Worm (Caenorhabditis elegans) whole organism, L1 larva: ENCODE measurements around the gene K09D9.14.

Source experiments
- elt-3 ChIP-seq, 6 experiments: fragments of 150-350 bp in 1 of 6; sonication (generic microtip); optimal IDR thresholded peaks; 2 replicates each; lab custom pipeline; 2017 to 2018; ENCODE audit warnings: missing biosample characterization in 6 of 6, missing genetic modification characterization in 6 of 6, inconsistent platforms in 1 of 6
- nhr-77 ChIP-seq: fragments of 150-350 bp; optimal IDR thresholded peaks from 2 replicates; lab custom pipeline; 2014; ENCODE audit warnings: missing biosample characterization, missing genetic modification characterization
- skn-1 ChIP-seq: fragments of 150-350 bp; optimal IDR thresholded peaks from 2 replicates; lab custom pipeline; 2014; ENCODE audit warnings: missing biosample characterization, missing genetic modification characterization
- zag-1 ChIP-seq: fragments of 150-350 bp; optimal IDR thresholded peaks from 2 replicates; lab custom pipeline; 2014; ENCODE audit warnings: missing biosample characterization, missing genetic modification characterization

- TF ChIP-seq zag-1 (tag; lab: Kevin White, UChicago): no peak
- no peak for TF ChIP-seq skn-1
- no peak for TF ChIP-seq nhr-77 (tag; lab: Kevin White, UChicago)
- TF ChIP-seq elt-3 (tag; optimal IDR thresholded peaks at IDR 0.05; lab: Kevin White, UChicago): no peak
These were observed 16.5 kb downstream of the K09D9.14 start, which contains the start of gene srh-8 for ce11 chrV:4005219-4005618.
